Fruit fly (Drosophila melanogaster) whole organism, embryonic: ENCODE data around the gene kz.
A peak's percentile ranks its signal among the peaks of the same experiment; 100 is the strongest.

Experiments
- Atf-2 ChIP-seq: fragments of 200-800 bp; sonication (Bioruptor generic); optimal IDR thresholded peaks from 2 replicates; lab custom pipeline; 2016; ENCODE audit warnings: missing biosample characterization, missing genetic modification characterization
- CG10321 ChIP-seq: fragments of 200-800 bp; sonication (Bioruptor generic); IDR thresholded peaks from 2 replicates; pipeline ENCODE4 v1.3.6; 2022; ENCODE audit warnings: missing biosample characterization, missing genetic modification characterization
- CG11247 ChIP-seq: fragments of 200-800 bp; sonication (Bioruptor generic); IDR thresholded peaks from 2 replicates; pipeline ENCODE4 v1.3.6; 2022; ENCODE audit warnings: missing biosample characterization, missing genetic modification characterization
- CG11723 ChIP-seq: fragments of 200-800 bp; sonication (Bioruptor generic); optimal IDR thresholded peaks from 2 replicates; lab custom pipeline; 2017; ENCODE audit warnings: missing biosample characterization, mild to moderate bottlenecking, missing genetic modification characterization
- CG12104 ChIP-seq: fragments of 200-800 bp; sonication (Bioruptor generic); optimal IDR thresholded peaks from 3 replicates; lab custom pipeline; 2016; ENCODE audit warnings: missing biosample characterization, missing genetic modification characterization
- CG14441 ChIP-seq: fragments of 200-800 bp; sonication (Bioruptor generic); IDR thresholded peaks from 2 replicates; pipeline ENCODE4 v1.3.6; 2022; ENCODE audit warnings: missing biosample characterization, missing genetic modification characterization
- CG14710 ChIP-seq: fragments of 200-800 bp; sonication (Bioruptor generic); optimal IDR thresholded peaks from 3 replicates; lab custom pipeline; 2019; ENCODE audit warnings: missing biosample characterization, mild to moderate bottlenecking, missing genetic modification characterization, moderate library complexity
- CG1529 ChIP-seq: fragments of 200-800 bp; sonication (Bioruptor generic); optimal IDR thresholded peaks from 3 replicates; lab custom pipeline; 2018; ENCODE audit warnings: missing biosample characterization, missing genetic modification characterization
- CG17802 ChIP-seq: fragments of 200-800 bp; sonication (Bioruptor generic); optimal IDR thresholded peaks from 2 replicates; lab custom pipeline; 2018; ENCODE audit warnings: missing biosample characterization, mild to moderate bottlenecking, missing genetic modification characterization, moderate library complexity
- CG1832 ChIP-seq: fragments of 200-800 bp; sonication (Bioruptor generic); optimal IDR thresholded peaks from 2 replicates; lab custom pipeline; 2017; ENCODE audit warnings: missing biosample characterization, mild to moderate bottlenecking, missing genetic modification characterization, inconsistent platforms
- CG18764 ChIP-seq: fragments of 200-800 bp; sonication (Bioruptor generic); optimal IDR thresholded peaks from 3 replicates; lab custom pipeline; 2016; ENCODE audit warnings: missing biosample characterization, missing genetic modification characterization
- CG2199 ChIP-seq: fragments of 200-800 bp; sonication (Bioruptor generic); IDR thresholded peaks from 3 replicates; pipeline ENCODE4 v1.3.6; 2022; ENCODE audit warnings: missing biosample characterization, missing genetic modification characterization
- CG30431 ChIP-seq: fragments of 200-800 bp; sonication (Bioruptor generic); optimal IDR thresholded peaks from 2 replicates; lab custom pipeline; 2017; ENCODE audit warnings: missing biosample characterization, missing genetic modification characterization
- CG31365 ChIP-seq: fragments of 200-800 bp; sonication (Bioruptor generic); optimal IDR thresholded peaks from 2 replicates; lab custom pipeline; 2018; ENCODE audit warnings: missing biosample characterization, mild to moderate bottlenecking, missing genetic modification characterization
- CG42726 ChIP-seq: fragments of 200-800 bp; sonication (Bioruptor generic); IDR thresholded peaks from 2 replicates; pipeline ENCODE4 v1.3.6; 2022; ENCODE audit warnings: missing biosample characterization, missing genetic modification characterization; ENCODE audit not compliant: partially characterized antibody
- CG5180 ChIP-seq: fragments of 200-800 bp; sonication (Bioruptor generic); optimal IDR thresholded peaks from 3 replicates; lab custom pipeline; 2017; ENCODE audit warnings: missing biosample characterization, missing genetic modification characterization, mild to moderate bottlenecking, moderate library complexity, missing genetic modification reagents
- CG5953 ChIP-seq: fragments of 200-800 bp; sonication (Bioruptor generic); IDR thresholded peaks from 2 replicates; pipeline ENCODE4 v1.3.6; 2022; ENCODE audit warnings: missing biosample characterization, missing genetic modification characterization
- CG6175 ChIP-seq: fragments of 200-800 bp; sonication (Bioruptor generic); IDR thresholded peaks from 3 replicates; pipeline ENCODE4 v1.3.6; 2022; ENCODE audit warnings: missing biosample characterization, missing genetic modification characterization
- CG6854 ChIP-seq: fragments of 200-800 bp; sonication (Bioruptor generic); optimal IDR thresholded peaks from 3 replicates; lab custom pipeline; 2017; ENCODE audit warnings: missing biosample characterization, mild to moderate bottlenecking, missing genetic modification characterization
- CG9932 ChIP-seq: fragments of 200-800 bp; sonication (Bioruptor generic); IDR thresholded peaks from 2 replicates; pipeline ENCODE4 v1.3.6; 2022; ENCODE audit warnings: missing biosample characterization, missing genetic modification characterization
- D19B ChIP-seq: fragments of 200-800 bp; sonication (Bioruptor generic); optimal IDR thresholded peaks from 2 replicates; lab custom pipeline; 2017; ENCODE audit warnings: missing biosample characterization, mild to moderate bottlenecking, missing genetic modification characterization
- Dbx ChIP-seq: fragments of 200-800 bp; sonication (Bioruptor generic); IDR thresholded peaks from 3 replicates; pipeline ENCODE4 v1.3.6; 2022; ENCODE audit warnings: missing biosample characterization, missing genetic modification characterization
- Drgx ChIP-seq: fragments of 200-800 bp; sonication (Bioruptor generic); IDR thresholded peaks from 2 replicates; pipeline ENCODE4 v1.3.6; 2022; ENCODE audit warnings: missing biosample characterization, missing genetic modification characterization
- Ets65A ChIP-seq: fragments of 200-800 bp; sonication (Bioruptor generic); peaks from one replicate; lab custom pipeline; 2016; ENCODE audit warnings: missing biosample characterization, missing genetic modification characterization
- HLH3B ChIP-seq: fragments of 200-800 bp; sonication (Bioruptor generic); IDR thresholded peaks from 2 replicates; pipeline ENCODE4 v1.3.6; 2022; ENCODE audit warnings: missing biosample characterization, missing genetic modification characterization
- HLH54F ChIP-seq: fragments of 200-800 bp; sonication (Bioruptor generic); optimal IDR thresholded peaks from 3 replicates; lab custom pipeline; 2016; ENCODE audit warnings: missing biosample characterization, missing genetic modification characterization
- Hr78 ChIP-seq, 2 experiments: fragments of 200-800 bp in 1 of 2; fragments of >200 bp in 1 of 2; sonication (Bioruptor generic) in 1 of 2; optimal IDR thresholded peaks; 2 replicates each; lab custom pipeline; 2017 to 2019; ENCODE audit warnings: missing biosample characterization in 2 of 2, missing genetic modification characterization in 2 of 2, mild to moderate bottlenecking in 1 of 2, moderate library complexity in 1 of 2
- Mad ChIP-seq: fragments of 200-800 bp; sonication (Bioruptor generic); optimal IDR thresholded peaks from 2 replicates; lab custom pipeline; 2016; ENCODE audit warnings: missing biosample characterization, missing genetic modification characterization
- Pdp1 ChIP-seq, 2 experiments: fragments of 200-800 bp; sonication (Bioruptor generic); optimal IDR thresholded peaks; 3 replicates each; lab custom pipeline; 2016; ENCODE audit warnings: missing biosample characterization in 2 of 2, missing genetic modification characterization in 2 of 2, mild to moderate bottlenecking in 1 of 2, moderate library complexity in 1 of 2
- Scr ChIP-seq: fragments of 200-800 bp; sonication (Bioruptor generic); IDR thresholded peaks from 2 replicates; pipeline ENCODE4 v1.3.6; 2022; ENCODE audit warnings: missing biosample characterization, missing genetic modification characterization; ENCODE audit not compliant: partially characterized antibody
- bbx ChIP-seq: fragments of 200-800 bp; sonication (Bioruptor generic); IDR thresholded peaks from 2 replicates; pipeline ENCODE4 v1.3.6; 2022; ENCODE audit warnings: missing biosample characterization, missing genetic modification characterization; ENCODE audit not compliant: partially characterized antibody
- crol ChIP-seq: fragments of 200-800 bp; sonication (Bioruptor generic); IDR thresholded peaks from 2 replicates; pipeline ENCODE4 v1.3.6; 2022; ENCODE audit warnings: missing biosample characterization, missing genetic modification characterization
- fd102C ChIP-seq: fragments of 200-800 bp; sonication (Bioruptor generic); optimal IDR thresholded peaks from 2 replicates; lab custom pipeline; 2018; ENCODE audit warnings: missing biosample characterization, mild to moderate bottlenecking, missing genetic modification characterization, moderate library complexity
- grau ChIP-seq: fragments of 200-800 bp; optimal IDR thresholded peaks from 3 replicates; lab custom pipeline; 2019; ENCODE audit warnings: missing biosample characterization, mild to moderate bottlenecking, missing genetic modification characterization, moderate library complexity
- kah ChIP-seq: fragments of 200-800 bp; sonication (Bioruptor generic); optimal IDR thresholded peaks from 2 replicates; lab custom pipeline; 2018; ENCODE audit warnings: missing biosample characterization, mild to moderate bottlenecking, missing genetic modification characterization
- klu ChIP-seq: fragments of 200-800 bp; sonication (Bioruptor generic); IDR thresholded peaks from 2 replicates; pipeline ENCODE4 v1.3.6; 2022; ENCODE audit warnings: missing biosample characterization, missing genetic modification characterization
- lola ChIP-seq, 3 experiments: fragments of >200 bp in 2 of 3; fragments of 200-800 bp in 1 of 3; sonication (Bioruptor generic) in 1 of 3; optimal IDR thresholded peaks; 2 replicates each; lab custom pipeline; 2017 to 2019; ENCODE audit warnings: missing biosample characterization in 3 of 3, missing genetic modification characterization in 3 of 3, mild to moderate bottlenecking in 1 of 3, moderate library complexity in 1 of 3
- mirr ChIP-seq: fragments of 200-800 bp; sonication (Bioruptor generic); optimal IDR thresholded peaks from 3 replicates; lab custom pipeline; 2018; ENCODE audit warnings: missing biosample characterization, mild to moderate bottlenecking, missing genetic modification characterization
- nerfin-2 ChIP-seq: fragments of 200-800 bp; sonication (Bioruptor generic); IDR thresholded peaks from 2 replicates; pipeline ENCODE4 v1.3.6; 2022; ENCODE audit warnings: missing biosample characterization, missing genetic modification characterization; ENCODE audit not compliant: partially characterized antibody
- nmo ChIP-seq: fragments of 200-800 bp; sonication (Bioruptor generic); optimal IDR thresholded peaks from 2 replicates; lab custom pipeline; 2018; ENCODE audit warnings: missing biosample characterization, mild to moderate bottlenecking, missing genetic modification characterization, moderate library complexity
- repo ChIP-seq: fragments of 200-800 bp; sonication (Bioruptor generic); optimal IDR thresholded peaks from 2 replicates; lab custom pipeline; 2016; ENCODE audit warnings: missing biosample characterization, missing genetic modification characterization
- sc ChIP-seq, 3 experiments: fragments of >200 bp in 2 of 3; fragments of 200-800 bp in 1 of 3; sonication (Bioruptor generic) in 1 of 3; optimal IDR thresholded peaks; 2 replicates in 2 of 3; 3 replicates in 1 of 3; lab custom pipeline; 2017; ENCODE audit warnings: mild to moderate bottlenecking in 1 of 3, missing biosample characterization in 1 of 3, missing genetic modification characterization in 1 of 3, missing genetic modification reagents in 1 of 3
- sens ChIP-seq: fragments of 200-800 bp; sonication (Bioruptor generic); peaks from one replicate; lab custom pipeline; 2016; ENCODE audit warnings: missing biosample characterization, missing genetic modification characterization
- sima ChIP-seq: fragments of 200-800 bp; sonication (Bioruptor generic); optimal IDR thresholded peaks from 2 replicates; lab custom pipeline; 2016; ENCODE audit warnings: missing biosample characterization, missing genetic modification characterization
- slp2 ChIP-seq: fragments of 200-800 bp; sonication (Bioruptor generic); optimal IDR thresholded peaks from 2 replicates; lab custom pipeline; 2016; ENCODE audit warnings: missing biosample characterization, missing genetic modification characterization
- so ChIP-seq: fragments of 200-800 bp; sonication (Bioruptor generic); IDR thresholded peaks from 3 replicates; pipeline ENCODE4 v1.3.6; 2022; ENCODE audit warnings: missing biosample characterization, missing genetic modification characterization
- sqz ChIP-seq: fragments of 200-800 bp; sonication (Bioruptor generic); optimal IDR thresholded peaks from 3 replicates; lab custom pipeline; 2018; ENCODE audit warnings: missing biosample characterization, mild to moderate bottlenecking, missing genetic modification characterization

The kz gene

dm6 chrX:2270557-2270930, 28.7 kb upstream of the kz start, which contains the start of gene CG2924 (continued):
- TF ChIP-seq CG6854 (GFP tag; lab: Kevin White, UChicago), result no peak
- TF ChIP-seq CG6175, result no peak
- TF ChIP-seq sc (optimal IDR thresholded peaks at IDR 0.05; lab: Kevin White, UChicago), result no peak
- TF ChIP-seq sc (GFP tag; optimal IDR thresholded peaks at IDR 0.05; lab: Kevin White, UChicago), result no peak
- peak; percentile 78 for TF ChIP-seq HLH54F (GFP tag; lab: Kevin White, UChicago)
- TF ChIP-seq CG42726 (GFP tag; lab: Robert Waterston, UW), result peak; percentile 100
- TF ChIP-seq CG14710 (tag; lab: Kevin White, UChicago), result peak; percentile 80
- peak; percentile 6 for TF ChIP-seq Atf-2
- no peak for TF ChIP-seq repo (GFP tag; lab: Kevin White, UChicago)
- TF ChIP-seq, all 482 proteins: peak for 277

DNA sequence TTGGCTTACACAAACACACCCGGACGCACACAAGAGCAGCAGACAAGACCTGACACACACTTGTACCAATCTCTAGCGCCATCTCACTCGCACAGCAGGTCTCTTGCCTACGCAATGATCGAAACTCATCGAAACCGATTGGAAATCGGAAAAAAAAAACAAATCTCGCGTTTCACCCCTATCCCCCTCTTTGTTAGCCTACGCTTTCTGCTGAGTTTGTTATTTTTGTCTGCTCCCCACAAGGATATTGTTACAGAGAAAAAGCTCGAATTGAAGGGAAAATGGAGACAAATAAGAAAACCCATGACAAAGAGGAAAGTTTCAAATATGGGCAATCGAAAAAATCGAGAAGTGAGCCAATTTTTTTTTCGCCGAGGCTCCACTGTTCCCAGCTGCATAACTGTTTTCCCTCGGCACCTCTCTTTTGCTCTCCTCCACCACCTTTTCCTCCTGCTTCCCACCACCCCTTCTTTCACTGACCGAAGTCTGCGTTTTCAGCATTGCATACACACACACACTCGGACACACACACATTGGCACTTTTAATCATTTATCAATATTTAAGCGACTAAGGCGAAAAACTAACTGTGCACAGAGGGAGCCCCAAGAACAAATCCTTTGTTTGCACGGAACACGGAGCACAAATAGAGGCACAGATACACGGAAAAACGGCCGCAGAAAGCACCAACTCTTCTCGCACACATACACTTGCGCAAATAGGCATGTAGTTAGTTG, 28.2 kb upstream of the kz start:
- TF ChIP-seq kah (GFP tag; lab: Kevin White, UChicago) (no peak), CG11247 (GFP tag; lab: Robert Waterston, UW) (no peak), sima (GFP tag; lab: Kevin White, UChicago) (no peak), slp2 (GFP tag; lab: Kevin White, UChicago) (no peak), Drgx (GFP tag; lab: Robert Waterston, UW) (peak; percentile 56), fd102C (GFP tag; lab: Kevin White, UChicago) (no peak), klu (GFP tag; lab: Robert Waterston, UW) (no peak), CG5180 (GFP tag; lab: Kevin White, UChicago) (no peak), CG5953 (GFP tag; lab: Robert Waterston, UW) (no peak), CG1832 (GFP tag; lab: Kevin White, UChicago) (peak; percentile 50), CG12104 (no peak), CG17802 (tag; lab: Kevin White, UChicago) (no peak), bbx (0 out of 2 replicates have a peak, but pooled peaks have one; percentile 16), CG1529 (GFP tag; lab: Kevin White, UChicago) (peak; percentile 14), Mad (GFP tag; lab: Kevin White, UChicago) (no peak), CG18764 (GFP tag; lab: Kevin White, UChicago) (no peak), D19B (no peak), CG31365 (tag; lab: Kevin White, UChicago) (no peak), CG30431 (no peak), sqz (GFP tag; lab: Kevin White, UChicago) (peak; percentile 61), Dbx (GFP tag; lab: Robert Waterston, UW) (0 out of 3 replicates have a peak, but pooled peaks have one; percentile 17), Hr78 (GFP tag; optimal IDR thresholded peaks at IDR 0.05; lab: Kevin White, UChicago) (no peak), grau (tag; lab: Kevin White, UChicago) (no peak), CG10321 (GFP tag; lab: Robert Waterston, UW) (peak; percentile 73; the same call in 1 of the 2 replicates), CG2199 (GFP tag; lab: Robert Waterston, UW) (no peak), CG11723 (GFP tag; lab: Kevin White, UChicago) (no peak), lola (GFP tag; optimal IDR thresholded peaks at IDR 0.05; lab: Kevin White, UChicago) (peak in 1 of 3 experiments; percentile 9), Scr (no peak), Pdp1 (GFP tag; optimal IDR thresholded peaks at IDR 0.05; lab: Kevin White, UChicago) (peak in 1 of 2 experiments; percentile 59), Ets65A (GFP tag; lab: Kevin White, UChicago) (no peak), nmo (GFP tag; lab: Kevin White, UChicago) (no peak), crol (GFP tag; lab: Robert Waterston, UW) (peak; percentile 73), HLH3B (GFP tag; lab: Robert Waterston, UW) (no peak), Atf-2 (no peak), nerfin-2 (no peak), so (no peak), CG9932 (GFP tag; lab: Robert Waterston, UW) (0 out of 2 replicates have a peak, but pooled peaks have one; percentile 9), CG14441 (GFP tag; lab: Robert Waterston, UW) (no peak), mirr (GFP tag; lab: Kevin White, UChicago) (peak; percentile 7), sens (GFP tag; lab: Kevin White, UChicago) (peak; percentile 51)
